Fruit fly (Drosophila melanogaster) whole organism, adult: Measurements from ENCODE around the gene Or71a.

Source experiments
- CG11617 ChIP-seq: fragments of 200-800 bp; sonication (Bioruptor generic); optimal IDR thresholded peaks from 2 replicates; lab custom pipeline; 2017; ENCODE audit warnings: mild to moderate bottlenecking, missing biosample characterization, missing genetic modification reagents, missing genetic modification characterization
- CG14711 ChIP-seq: fragments of 200-800 bp; sonication (Bioruptor generic); optimal IDR thresholded peaks from 2 replicates; lab custom pipeline; 2018; ENCODE audit warnings: missing biosample characterization, mild to moderate bottlenecking, missing genetic modification characterization, moderate library complexity
- CG1620 ChIP-seq: fragments of 200-800 bp; sonication (Bioruptor generic); optimal IDR thresholded peaks from 2 replicates; lab custom pipeline; 2016; ENCODE audit warnings: missing biosample characterization, missing genetic modification characterization
- CG33017 ChIP-seq: fragments of 200-800 bp; sonication (Bioruptor generic); optimal IDR thresholded peaks from 2 replicates; lab custom pipeline; 2018; ENCODE audit warnings: missing biosample characterization, mild to moderate bottlenecking, missing genetic modification characterization, moderate library complexity
- CG7101 ChIP-seq: fragments of 200-800 bp; sonication (Bioruptor generic); optimal IDR thresholded peaks from 2 replicates; lab custom pipeline; 2018; ENCODE audit warnings: missing biosample characterization, mild to moderate bottlenecking, missing genetic modification characterization, moderate library complexity
- cnc ChIP-seq, 2 experiments: fragments of >200 bp; optimal IDR thresholded peaks; 2 replicates each; lab custom pipeline; 2017
- kay ChIP-seq: fragments of 200-800 bp; sonication (Bioruptor generic); peaks from one replicate; lab custom pipeline; 2016; ENCODE audit warnings: missing biosample characterization, missing genetic modification characterization, borderline replicate concordance
- ovo ChIP-seq: fragments of 200-800 bp; sonication (Bioruptor generic); optimal IDR thresholded peaks from 2 replicates; lab custom pipeline; 2016; ENCODE audit warnings: missing biosample characterization, missing genetic modification characterization
- toe ChIP-seq: fragments of 200-800 bp; sonication (Bioruptor generic); optimal IDR thresholded peaks from 2 replicates; lab custom pipeline; 2016; ENCODE audit warnings: missing biosample characterization, missing genetic modification characterization

- TF ChIP-seq ovo: no peak
- no peak for TF ChIP-seq CG7101 (tag; lab: Kevin White, UChicago)
- no peak for TF ChIP-seq cnc (optimal IDR thresholded peaks at IDR 0.05; lab: Kevin White, UChicago)
- no peak for TF ChIP-seq toe (GFP tag; lab: Kevin White, UChicago)
- no peak for TF ChIP-seq CG1620 (GFP tag; lab: Kevin White, UChicago)
- no peak for TF ChIP-seq CG11617
- no peak for TF ChIP-seq CG33017
- TF ChIP-seq CG14711: no peak
- no peak for TF ChIP-seq kay (GFP tag; lab: Kevin White, UChicago)
Observed at dm6 chr3L:15078347-15078746, at the start of gene Or71a.
